Fruit fly (Drosophila melanogaster): ENCODE data around the gene Sirup.

DNA sequence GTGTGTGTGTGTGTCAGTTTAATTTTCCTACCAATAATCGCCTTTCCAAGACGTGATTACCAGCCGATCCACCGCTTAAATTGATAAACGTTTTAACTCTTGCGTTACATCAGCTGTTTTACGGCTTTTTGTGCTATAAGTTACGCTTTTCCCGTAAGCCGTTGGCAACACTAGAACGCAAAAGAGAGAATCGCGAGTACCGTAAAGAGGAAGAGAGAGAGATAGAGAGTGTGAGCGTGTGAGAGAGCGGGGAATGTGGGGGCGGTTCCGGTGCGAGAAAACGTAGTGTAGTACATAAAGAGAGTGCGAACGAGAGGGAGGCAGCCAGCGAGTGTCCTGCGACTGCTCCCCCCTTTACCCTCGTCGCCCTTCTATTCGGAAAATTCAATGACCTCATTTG lies 32.9 kb downstream of the Sirup start:
- TF ChIP-seq pad (GFP tag; optimal IDR thresholded peaks at IDR 0.05), result peak; percentile 72
- TF ChIP-seq CG14711 (tag; optimal IDR thresholded peaks at IDR 0.05), result peak; percentile 74
- no peak for TF ChIP-seq CG33017 (tag; optimal IDR thresholded peaks at IDR 0.05)
- TF ChIP-seq kay (GFP tag; ENCODE audit: borderline replicate concordance), result no peak
- peak; percentile 36 for TF ChIP-seq CG12768 (GFP tag; optimal IDR thresholded peaks at IDR 0.05)
- TF ChIP-seq CG5204 (GFP tag; optimal IDR thresholded peaks at IDR 0.05), result no peak
- peak; percentile 29 for TF ChIP-seq cic (GFP tag; optimal IDR thresholded peaks at IDR 0.05)
- TF ChIP-seq CG11617 (GFP tag; optimal IDR thresholded peaks at IDR 0.05), result no peak
- no peak for TF ChIP-seq CG7045 (GFP tag; optimal IDR thresholded peaks at IDR 0.05)
- TF ChIP-seq Hr96 (GFP tag; optimal IDR thresholded peaks at IDR 0.05), result no peak
- TF ChIP-seq CG7101 (tag; optimal IDR thresholded peaks at IDR 0.05), result peak; percentile 1
- no peak for TF ChIP-seq ovo (GFP tag; optimal IDR thresholded peaks at IDR 0.05)
